Fruit fly (Drosophila melanogaster) whole organism, embryonic: Measurements from ENCODE around the gene CG7966.
A peak's percentile ranks its signal among the peaks of the same experiment; 100 is the strongest.

Source experiments
- Antp ChIP-seq: fragments of 200-800 bp; sonication (Bioruptor generic); optimal IDR thresholded peaks from 3 replicates; lab custom pipeline; 2016; ENCODE audit warnings: missing biosample characterization, missing genetic modification characterization
- CG11085 ChIP-seq: fragments of 200-800 bp; sonication (Bioruptor generic); IDR thresholded peaks from 2 replicates; pipeline ENCODE4 v1.3.6; 2022; ENCODE audit warnings: missing biosample characterization, missing genetic modification characterization
- CG13775 ChIP-seq: fragments of 200-800 bp; sonication (Bioruptor generic); optimal IDR thresholded peaks from 3 replicates; lab custom pipeline; 2017; ENCODE audit warnings: missing biosample characterization, mild to moderate bottlenecking, missing genetic modification characterization
- CG14710 ChIP-seq: fragments of 200-800 bp; sonication (Bioruptor generic); optimal IDR thresholded peaks from 3 replicates; lab custom pipeline; 2019; ENCODE audit warnings: missing biosample characterization, mild to moderate bottlenecking, missing genetic modification characterization, moderate library complexity
- CG1603 ChIP-seq: fragments of 200-800 bp; sonication (Bioruptor generic); optimal IDR thresholded peaks from 2 replicates; lab custom pipeline; 2019; ENCODE audit warnings: missing biosample characterization, mild to moderate bottlenecking, missing genetic modification characterization, moderate library complexity
- CG17829 ChIP-seq: fragments of 200-800 bp; optimal IDR thresholded peaks from 2 replicates; lab custom pipeline; 2019; ENCODE audit warnings: missing biosample characterization, mild to moderate bottlenecking, missing genetic modification characterization, moderate library complexity
- CG18011 ChIP-seq: fragments of 200-800 bp; sonication (Bioruptor generic); optimal IDR thresholded peaks from 2 replicates; lab custom pipeline; 2017; ENCODE audit warnings: missing biosample characterization, missing genetic modification characterization, mild to moderate bottlenecking, moderate library complexity, missing genotype
- CG2120 ChIP-seq: fragments of 200-800 bp; sonication (Bioruptor generic); optimal IDR thresholded peaks from 3 replicates; lab custom pipeline; 2016; ENCODE audit warnings: missing biosample characterization, missing genetic modification characterization
- CG30403 ChIP-seq: fragments of 200-800 bp; sonication (Bioruptor generic); optimal IDR thresholded peaks from 3 replicates; lab custom pipeline; 2016; ENCODE audit warnings: missing biosample characterization, missing genetic modification characterization
- CG30431 ChIP-seq: fragments of 200-800 bp; sonication (Bioruptor generic); optimal IDR thresholded peaks from 2 replicates; lab custom pipeline; 2017; ENCODE audit warnings: missing biosample characterization, missing genetic modification characterization
- CG31388 ChIP-seq: fragments of 200-800 bp; sonication (Bioruptor generic); optimal IDR thresholded peaks from 2 replicates; lab custom pipeline; 2016; ENCODE audit warnings: missing biosample characterization, missing genetic modification characterization
- CG6813 ChIP-seq: fragments of 200-800 bp; sonication (Bioruptor generic); optimal IDR thresholded peaks from 2 replicates; lab custom pipeline; 2017; ENCODE audit warnings: missing biosample characterization, missing genetic modification characterization, mild to moderate bottlenecking, moderate library complexity, missing genetic modification reagents
- CG7963 ChIP-seq: fragments of 200-800 bp; sonication (Bioruptor generic); IDR thresholded peaks from 3 replicates; pipeline ENCODE4 v1.3.6; 2022; ENCODE audit warnings: missing biosample characterization, missing genetic modification characterization; ENCODE audit not compliant: partially characterized antibody
- CG8359 ChIP-seq: fragments of 200-800 bp; sonication (Bioruptor generic); optimal IDR thresholded peaks from 2 replicates; lab custom pipeline; 2017; ENCODE audit warnings: missing biosample characterization, mild to moderate bottlenecking, missing genetic modification characterization, borderline replicate concordance
- CG9437 ChIP-seq: fragments of 200-800 bp; sonication (Bioruptor generic); optimal IDR thresholded peaks from 2 replicates; lab custom pipeline; 2018; ENCODE audit warnings: missing biosample characterization, mild to moderate bottlenecking, missing genetic modification characterization
- Chrac-16 ChIP-seq: fragments of 200-800 bp; sonication (Bioruptor generic); optimal IDR thresholded peaks from 3 replicates; lab custom pipeline; 2016; ENCODE audit warnings: missing biosample characterization, missing genetic modification characterization
- CoRest ChIP-seq: fragments of 200-800 bp; sonication (Bioruptor generic); optimal IDR thresholded peaks from 3 replicates; lab custom pipeline; 2018; ENCODE audit warnings: missing biosample characterization, mild to moderate bottlenecking, missing genetic modification characterization, moderate library complexity
- Dp ChIP-seq: fragments of 200-800 bp; sonication (Bioruptor generic); optimal IDR thresholded peaks from 2 replicates; lab custom pipeline; 2018; ENCODE audit warnings: missing biosample characterization, mild to moderate bottlenecking, missing genetic modification characterization, moderate library complexity
- Fer1 ChIP-seq: fragments of 200-800 bp; sonication (Bioruptor generic); optimal IDR thresholded peaks from 2 replicates; lab custom pipeline; 2017; ENCODE audit warnings: missing biosample characterization, mild to moderate bottlenecking, missing genetic modification characterization
- Fer2 ChIP-seq: fragments of 200-800 bp; sonication (Bioruptor generic); optimal IDR thresholded peaks from 2 replicates; lab custom pipeline; 2018; ENCODE audit warnings: missing biosample characterization, mild to moderate bottlenecking, missing genetic modification characterization, moderate library complexity
- HLH54F ChIP-seq: fragments of 200-800 bp; sonication (Bioruptor generic); optimal IDR thresholded peaks from 3 replicates; lab custom pipeline; 2016; ENCODE audit warnings: missing biosample characterization, missing genetic modification characterization
- Hand ChIP-seq: fragments of 200-800 bp; sonication (Bioruptor generic); optimal IDR thresholded peaks from 2 replicates; lab custom pipeline; 2017; ENCODE audit warnings: mild to moderate bottlenecking, missing biosample characterization, missing genetic modification reagents, missing genetic modification characterization
- HmgZ ChIP-seq: fragments of 200-800 bp; sonication (Bioruptor generic); optimal IDR thresholded peaks from 2 replicates; lab custom pipeline; 2018; ENCODE audit warnings: missing biosample characterization, mild to moderate bottlenecking, missing genetic modification characterization
- Hr51 ChIP-seq, 2 experiments: fragments of 200-800 bp; sonication (Bioruptor generic); optimal IDR thresholded peaks; 2 replicates in 1 of 2; 3 replicates in 1 of 2; lab custom pipeline; 2016 to 2018; ENCODE audit warnings: missing biosample characterization in 2 of 2, missing genetic modification characterization in 2 of 2, mild to moderate bottlenecking in 1 of 2, moderate library complexity in 1 of 2
- Hr78 ChIP-seq, 2 experiments: fragments of 200-800 bp in 1 of 2; fragments of >200 bp in 1 of 2; sonication (Bioruptor generic) in 1 of 2; optimal IDR thresholded peaks; 2 replicates each; lab custom pipeline; 2017 to 2019; ENCODE audit warnings: missing biosample characterization in 2 of 2, missing genetic modification characterization in 2 of 2, mild to moderate bottlenecking in 1 of 2, moderate library complexity in 1 of 2
- Hsf ChIP-seq: fragments of 200-800 bp; sonication (Bioruptor generic); optimal IDR thresholded peaks from 3 replicates; lab custom pipeline; 2016; ENCODE audit warnings: missing biosample characterization, missing genetic modification characterization
- Mrtf ChIP-seq: fragments of 200-800 bp; sonication (Bioruptor generic); IDR thresholded peaks from 3 replicates; pipeline ENCODE4 v1.3.6; 2022; ENCODE audit warnings: missing biosample characterization, missing genetic modification characterization
- Myb ChIP-seq: fragments of 200-800 bp; sonication (Bioruptor generic); optimal IDR thresholded peaks from 2 replicates; lab custom pipeline; 2016; ENCODE audit warnings: missing biosample characterization, missing genetic modification characterization
- NC2β ChIP-seq: fragments of 200-800 bp; sonication (Bioruptor generic); optimal IDR thresholded peaks from 2 replicates; lab custom pipeline; 2016; ENCODE audit warnings: missing biosample characterization, missing genetic modification characterization
- Oaz ChIP-seq: fragments of 200-800 bp; sonication (Bioruptor generic); IDR thresholded peaks from 2 replicates; pipeline ENCODE4 v1.3.6; 2022; ENCODE audit warnings: missing biosample characterization, missing genetic modification characterization
- Ptx1 ChIP-seq: fragments of 200-800 bp; sonication (Bioruptor generic); IDR thresholded peaks from 2 replicates; pipeline ENCODE4 v1.3.6; 2022; ENCODE audit warnings: missing biosample characterization, missing genetic modification characterization
- Trl ChIP-seq, 3 experiments: fragments of >200 bp in 2 of 3; fragments of 200-800 bp in 1 of 3; sonication (Bioruptor generic) in 1 of 3; optimal IDR thresholded peaks; 2 replicates in 1 of 3; 3 replicates in 2 of 3; lab custom pipeline; 2016 to 2017; ENCODE audit warnings: missing biosample characterization in 1 of 3, missing genetic modification characterization in 1 of 3
- Xbp1 ChIP-seq: fragments of 200-800 bp; sonication (Bioruptor generic); optimal IDR thresholded peaks from 3 replicates; lab custom pipeline; 2016; ENCODE audit warnings: missing biosample characterization, mild to moderate bottlenecking, missing genetic modification characterization
- ash1 ChIP-seq: fragments of 200-800 bp; sonication (Bioruptor generic); optimal IDR thresholded peaks from 2 replicates; lab custom pipeline; 2018; ENCODE audit warnings: missing biosample characterization, mild to moderate bottlenecking, missing genetic modification characterization
- cato ChIP-seq: fragments of 200-800 bp; sonication (Bioruptor generic); optimal IDR thresholded peaks from 2 replicates; lab custom pipeline; 2016; ENCODE audit warnings: missing biosample characterization, missing genetic modification characterization, borderline replicate concordance
- dati ChIP-seq: fragments of 200-800 bp; sonication (Bioruptor generic); IDR thresholded peaks from 2 replicates; pipeline ENCODE4 v1.3.6; 2022; ENCODE audit warnings: missing biosample characterization, missing genetic modification characterization
- hkb ChIP-seq, 2 experiments: fragments of 200-800 bp in 1 of 2; fragments of >200 bp in 1 of 2; sonication (Bioruptor generic) in 1 of 2; IDR thresholded peaks in 1 of 2; optimal IDR thresholded peaks in 1 of 2; 2 replicates each; pipeline versions ENCODE4 v1.3.6 to Lab custom; 2017 to 2022; ENCODE audit warnings: missing biosample characterization in 1 of 2, missing genetic modification characterization in 1 of 2
- hth ChIP-seq: fragments of >200 bp; optimal IDR thresholded peaks from 2 replicates; lab custom pipeline; 2017; ENCODE audit warnings: inconsistent platforms
- lbe ChIP-seq: fragments of 200-800 bp; sonication (Bioruptor generic); optimal IDR thresholded peaks from 2 replicates; lab custom pipeline; 2016; ENCODE audit warnings: missing biosample characterization, mild to moderate bottlenecking, missing genetic modification characterization
- lilli ChIP-seq: fragments of 200-800 bp; sonication (Bioruptor generic); optimal IDR thresholded peaks from 3 replicates; lab custom pipeline; 2016; ENCODE audit warnings: missing biosample characterization, missing genetic modification characterization
- p53 ChIP-seq: fragments of 200-800 bp; sonication (Bioruptor generic); optimal IDR thresholded peaks from 2 replicates; lab custom pipeline; 2016; ENCODE audit warnings: missing biosample characterization, missing genetic modification characterization
- pho ChIP-seq: fragments of 200-800 bp; sonication (Bioruptor generic); optimal IDR thresholded peaks from 2 replicates; lab custom pipeline; 2016; ENCODE audit warnings: missing biosample characterization, missing genetic modification characterization
- pzg ChIP-seq: fragments of 200-800 bp; sonication (Bioruptor generic); optimal IDR thresholded peaks from 3 replicates; lab custom pipeline; 2018; ENCODE audit warnings: missing biosample characterization, mild to moderate bottlenecking, missing genetic modification characterization, moderate library complexity
- ro ChIP-seq: fragments of 200-800 bp; sonication (Bioruptor generic); IDR thresholded peaks from 2 replicates; pipeline ENCODE4 v1.3.6; 2022; ENCODE audit warnings: missing biosample characterization, missing genetic modification characterization
- sob ChIP-seq: fragments of 200-800 bp; sonication (Bioruptor generic); IDR thresholded peaks from 2 replicates; pipeline ENCODE4 v1.3.6; 2022; ENCODE audit warnings: missing biosample characterization, missing genetic modification characterization
- toy ChIP-seq: fragments of 200-800 bp; sonication (Bioruptor generic); IDR thresholded peaks from 2 replicates; pipeline ENCODE4 v1.3.6; 2022; ENCODE audit warnings: missing biosample characterization, missing genetic modification characterization
- zen2 ChIP-seq: fragments of 200-800 bp; sonication (Bioruptor generic); IDR thresholded peaks from 3 replicates; pipeline ENCODE4 v1.3.6; 2022; ENCODE audit warnings: missing biosample characterization, missing genetic modification characterization; ENCODE audit not compliant: partially characterized antibody

CG7966 gene

DNA sequence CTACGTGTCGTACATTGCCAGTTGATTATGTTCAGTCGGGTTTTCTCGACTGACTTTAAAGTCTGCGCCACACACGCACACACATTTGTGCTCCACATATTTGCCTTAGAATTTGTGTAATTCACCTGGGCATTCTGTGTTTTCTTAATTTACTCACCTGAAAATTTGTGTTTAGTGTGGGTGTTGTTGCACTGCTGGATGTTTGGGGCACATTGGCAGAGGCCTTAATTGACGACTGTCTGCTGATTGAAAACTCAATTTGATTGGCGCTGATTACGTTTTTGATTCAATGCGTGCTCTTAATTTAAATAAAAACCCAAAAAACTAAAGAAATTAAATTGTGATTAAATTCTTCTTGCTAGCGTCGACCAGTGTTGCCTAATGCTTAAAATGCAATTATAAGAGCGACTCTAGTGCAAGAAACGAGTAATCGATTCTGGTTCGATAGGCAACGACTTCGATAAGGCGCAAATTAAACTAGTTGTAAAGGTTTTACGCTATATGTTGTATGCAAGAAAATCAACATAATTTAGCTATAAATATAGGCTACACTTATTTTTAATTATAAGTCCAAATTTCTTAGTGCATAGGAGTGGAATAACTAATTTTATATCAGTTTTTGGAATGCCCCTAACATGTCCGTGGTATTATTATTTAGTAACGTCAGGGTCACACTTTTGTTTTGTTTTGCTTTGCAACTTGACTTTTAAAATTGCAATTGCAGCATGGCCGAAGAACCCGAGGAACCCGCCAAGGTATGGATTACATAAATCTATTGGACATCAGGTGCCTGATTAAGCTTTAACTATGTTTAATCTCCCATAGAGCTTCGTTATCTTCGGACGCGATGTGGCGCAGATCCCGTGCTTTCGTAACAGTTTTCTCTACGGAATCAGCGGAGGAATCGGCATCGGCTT lies 20.7 kb downstream of the CG7966 start, which contains the start of the genes CG46281 and CG46280 (continued):
- no peak for TF ChIP-seq CG7963 (GFP tag; lab: Robert Waterston, UW)
- peak; percentile 20 for TF ChIP-seq Fer1
- TF ChIP-seq NC2β (GFP tag; lab: Kevin White, UChicago): peak; percentile 56
- TF ChIP-seq hth: no peak
- no peak for TF ChIP-seq CG31388 (GFP tag; lab: Kevin White, UChicago)
- TF ChIP-seq lbe: peak; percentile 15
- peak; percentile 57 for TF ChIP-seq Dp
- peak; percentile 23 for TF ChIP-seq Hand (GFP tag; lab: Kevin White, UChicago)
- TF ChIP-seq Myb (GFP tag; lab: Kevin White, UChicago): peak; percentile 20
- TF ChIP-seq CG1603 (tag; lab: Kevin White, UChicago): no peak
- peak; percentile 45 for TF ChIP-seq Hsf
- TF ChIP-seq CG11085 (GFP tag; lab: Robert Waterston, UW): no peak
- peak; percentile 11 for TF ChIP-seq Antp (GFP tag; lab: Kevin White, UChicago)
- TF ChIP-seq ro (GFP tag; lab: Robert Waterston, UW): no peak
- peak; percentile 6 for TF ChIP-seq CG9437
- TF ChIP-seq CG8359 (GFP tag; lab: Kevin White, UChicago): no peak
- TF ChIP-seq pho (GFP tag; lab: Kevin White, UChicago): peak; percentile 47
- peak; percentile 30 for TF ChIP-seq CG13775
- TF ChIP-seq CG30403 (GFP tag; lab: Kevin White, UChicago): peak; percentile 46
- TF ChIP-seq CG30431 (GFP tag; lab: Kevin White, UChicago): no peak
- no peak for TF ChIP-seq Mrtf (GFP tag; lab: Robert Waterston, UW)
- no peak for TF ChIP-seq dati
- TF ChIP-seq Ptx1 (GFP tag; lab: Robert Waterston, UW): no peak
- TF ChIP-seq Hr51 (GFP tag; optimal IDR thresholded peaks at IDR 0.05; lab: Kevin White, UChicago): peak in 1 of 2 experiments; percentile 11
- peak; percentile 71 for TF ChIP-seq CG2120 (GFP tag; lab: Kevin White, UChicago)
- no peak for TF ChIP-seq Trl (optimal IDR thresholded peaks at IDR 0.05; lab: Kevin White, UChicago)
- TF ChIP-seq Trl (GFP tag; optimal IDR thresholded peaks at IDR 0.05; lab: Kevin White, UChicago): peak; percentile 37
- TF ChIP-seq zen2: no peak; the same call in 2 of the 3 replicates
- peak; percentile 16; the same call in 1 of the 2 replicates for TF ChIP-seq sob (GFP tag; lab: Robert Waterston, UW)
- TF ChIP-seq ash1 (GFP tag; lab: Kevin White, UChicago): no peak
- TF ChIP-seq CG6813: no peak
- no peak for TF ChIP-seq Hr78 (GFP tag; optimal IDR thresholded peaks at IDR 0.05; lab: Kevin White, UChicago)
- TF ChIP-seq CG17829 (tag; lab: Kevin White, UChicago): peak; percentile 66
- TF ChIP-seq cato (GFP tag; lab: Kevin White, UChicago): peak; percentile 1
- TF ChIP-seq pzg (GFP tag; lab: Kevin White, UChicago): peak; percentile 72
- TF ChIP-seq Chrac-16: peak; percentile 32
- peak; percentile 11 for TF ChIP-seq CG18011 (GFP tag; lab: Kevin White, UChicago)
- TF ChIP-seq HmgZ (tag; lab: Kevin White, UChicago): peak; percentile 35
- TF ChIP-seq CoRest (tag; lab: Kevin White, UChicago): no peak
- peak; percentile 93 for TF ChIP-seq CG14710
- TF ChIP-seq Fer2 (tag; lab: Kevin White, UChicago): no peak
- TF ChIP-seq Oaz (GFP tag; lab: Robert Waterston, UW): no peak
- TF ChIP-seq hkb (optimal IDR thresholded peaks at IDR 0.05; lab: Kevin White, UChicago): peak; percentile 83
- peak; percentile 40; the same call in 1 of the 2 replicates for TF ChIP-seq hkb (GFP tag; IDR thresholded peaks at IDR 0.05; lab: Robert Waterston, UW)
- TF ChIP-seq toy (GFP tag; lab: Robert Waterston, UW): no peak
- peak; percentile 50 for TF ChIP-seq Xbp1
- peak; percentile 48 for TF ChIP-seq HLH54F (GFP tag; lab: Kevin White, UChicago)
- no peak for TF ChIP-seq p53
- TF ChIP-seq lilli (GFP tag; lab: Kevin White, UChicago): peak; percentile 66
